Fruit fly (Drosophila melanogaster) whole organism, embryonic: ENCODE data around the gene janA.

Experiments used
- CG10147 ChIP-seq: fragments of 200-800 bp; sonication (Bioruptor generic); optimal IDR thresholded peaks from 2 replicates; lab custom pipeline; 2019; ENCODE audit warnings: missing biosample characterization, mild to moderate bottlenecking, missing genetic modification characterization, moderate library complexity
- CG1024 ChIP-seq: fragments of 200-800 bp; sonication (Bioruptor generic); IDR thresholded peaks from 2 replicates; pipeline ENCODE4 v1.3.6; 2022; ENCODE audit warnings: missing biosample characterization, missing genetic modification characterization
- CG10366 ChIP-seq: fragments of 200-800 bp; sonication (Bioruptor generic); IDR thresholded peaks from 2 replicates; pipeline ENCODE4 v1.3.6; 2022; ENCODE audit warnings: missing biosample characterization, missing genetic modification characterization
- CG10979 ChIP-seq: fragments of 200-800 bp; sonication (Bioruptor generic); optimal IDR thresholded peaks from 2 replicates; lab custom pipeline; 2018; ENCODE audit warnings: missing biosample characterization, mild to moderate bottlenecking, missing genetic modification characterization, moderate library complexity
- CG11093 ChIP-seq: fragments of 200-800 bp; sonication (Bioruptor generic); IDR thresholded peaks from 3 replicates; pipeline ENCODE4 v1.3.6; 2022; ENCODE audit warnings: missing biosample characterization, missing genetic modification characterization
- CG11695 ChIP-seq: fragments of 200-800 bp; sonication (Bioruptor generic); IDR thresholded peaks from 3 replicates; pipeline ENCODE4 v1.3.6; 2022; ENCODE audit warnings: missing biosample characterization, missing genetic modification characterization
- CG11723 ChIP-seq: fragments of 200-800 bp; sonication (Bioruptor generic); optimal IDR thresholded peaks from 2 replicates; lab custom pipeline; 2017; ENCODE audit warnings: missing biosample characterization, mild to moderate bottlenecking, missing genetic modification characterization
- CG12659 ChIP-seq: fragments of 200-800 bp; sonication (Bioruptor generic); optimal IDR thresholded peaks from 3 replicates; lab custom pipeline; 2017; ENCODE audit warnings: mild to moderate bottlenecking, missing biosample characterization, missing genetic modification reagents, missing genetic modification characterization
- CG14667 ChIP-seq: fragments of 200-800 bp; sonication (Bioruptor generic); IDR thresholded peaks from 2 replicates; pipeline ENCODE4 v1.3.6; 2022; ENCODE audit warnings: missing biosample characterization, missing genetic modification characterization
- CG14710 ChIP-seq: fragments of 200-800 bp; sonication (Bioruptor generic); optimal IDR thresholded peaks from 3 replicates; lab custom pipeline; 2019; ENCODE audit warnings: missing biosample characterization, mild to moderate bottlenecking, missing genetic modification characterization, moderate library complexity
- CG15696 ChIP-seq: fragments of 200-800 bp; sonication (Bioruptor generic); optimal IDR thresholded peaks from 2 replicates; lab custom pipeline; 2019; ENCODE audit warnings: missing biosample characterization, mild to moderate bottlenecking, missing genetic modification characterization, moderate library complexity
- CG18599 ChIP-seq: fragments of 200-800 bp; sonication (Bioruptor generic); optimal IDR thresholded peaks from 3 replicates; lab custom pipeline; 2017; ENCODE audit warnings: missing biosample characterization, missing genetic modification characterization, mild to moderate bottlenecking, moderate library complexity, missing genetic modification reagents
- CG33213 ChIP-seq: fragments of 200-800 bp; sonication (Bioruptor generic); optimal IDR thresholded peaks from 3 replicates; lab custom pipeline; 2016; ENCODE audit warnings: missing biosample characterization, missing genetic modification characterization
- CG3847 ChIP-seq: fragments of 200-800 bp; sonication (Bioruptor generic); IDR thresholded peaks from 2 replicates; pipeline ENCODE4 v1.3.6; 2022; ENCODE audit warnings: missing biosample characterization, missing genetic modification characterization
- CG6254 ChIP-seq: fragments of 200-800 bp; sonication (Bioruptor generic); optimal IDR thresholded peaks from 3 replicates; lab custom pipeline; 2017; ENCODE audit warnings: mild to moderate bottlenecking, missing biosample characterization, missing genetic modification reagents, missing genetic modification characterization
- CG6813 ChIP-seq: fragments of 200-800 bp; sonication (Bioruptor generic); optimal IDR thresholded peaks from 2 replicates; lab custom pipeline; 2017; ENCODE audit warnings: missing biosample characterization, missing genetic modification characterization, mild to moderate bottlenecking, moderate library complexity, missing genetic modification reagents
- CG7357 ChIP-seq: fragments of 200-800 bp; sonication (Bioruptor generic); IDR thresholded peaks from 3 replicates; pipeline ENCODE4 v1.3.6; 2022; ENCODE audit warnings: missing biosample characterization, missing genetic modification characterization
- CG9215 ChIP-seq: fragments of 200-800 bp; sonication (Bioruptor generic); IDR thresholded peaks from 2 replicates; pipeline ENCODE4 v1.3.6; 2022; ENCODE audit warnings: missing biosample characterization, missing genetic modification characterization
- CoRest ChIP-seq: fragments of 200-800 bp; sonication (Bioruptor generic); optimal IDR thresholded peaks from 3 replicates; lab custom pipeline; 2018; ENCODE audit warnings: missing biosample characterization, mild to moderate bottlenecking, missing genetic modification characterization, moderate library complexity
- Dip2 ChIP-seq: fragments of 200-800 bp; sonication (Bioruptor generic); IDR thresholded peaks from 2 replicates; pipeline ENCODE4 v1.3.6; 2022; ENCODE audit warnings: missing biosample characterization, missing genetic modification characterization
- HLH3B ChIP-seq: fragments of 200-800 bp; sonication (Bioruptor generic); IDR thresholded peaks from 2 replicates; pipeline ENCODE4 v1.3.6; 2022; ENCODE audit warnings: missing biosample characterization, missing genetic modification characterization
- HLH4C ChIP-seq: fragments of 200-800 bp; sonication (Bioruptor generic); IDR thresholded peaks from 3 replicates; pipeline ENCODE4 v1.3.6; 2022; ENCODE audit warnings: missing biosample characterization, missing genetic modification characterization; ENCODE audit not compliant: partially characterized antibody
- Jarid2 ChIP-seq: fragments of 200-800 bp; sonication (Bioruptor generic); optimal IDR thresholded peaks from 3 replicates; lab custom pipeline; 2017; ENCODE audit warnings: mild to moderate bottlenecking, missing biosample characterization, missing genetic modification reagents, missing genetic modification characterization
- Sry-β ChIP-seq: fragments of 200-800 bp; sonication (Bioruptor generic); optimal IDR thresholded peaks from 2 replicates; lab custom pipeline; 2018; ENCODE audit warnings: missing biosample characterization, mild to moderate bottlenecking, missing genetic modification characterization, moderate library complexity
- Usf ChIP-seq: fragments of 200-800 bp; sonication (Bioruptor generic); optimal IDR thresholded peaks from 2 replicates; lab custom pipeline; 2017; ENCODE audit warnings: missing genotype, missing biosample characterization, missing genetic modification characterization
- YL-1 ChIP-seq: fragments of 200-800 bp; sonication (Bioruptor generic); optimal IDR thresholded peaks from 3 replicates; lab custom pipeline; 2017; ENCODE audit warnings: missing biosample characterization, mild to moderate bottlenecking, missing genetic modification characterization
- ap ChIP-seq: fragments of 200-800 bp; sonication (Bioruptor generic); IDR thresholded peaks from 2 replicates; pipeline ENCODE4 v1.3.6; 2022; ENCODE audit warnings: missing biosample characterization, missing genetic modification characterization
- ara ChIP-seq: fragments of 200-800 bp; sonication (Bioruptor generic); IDR thresholded peaks from 2 replicates; pipeline ENCODE4 v1.3.6; 2022; ENCODE audit warnings: missing biosample characterization, missing genetic modification characterization
- br ChIP-seq: fragments of >200 bp; optimal IDR thresholded peaks from 2 replicates; lab custom pipeline; 2017
- cato ChIP-seq: fragments of 200-800 bp; sonication (Bioruptor generic); optimal IDR thresholded peaks from 2 replicates; lab custom pipeline; 2016; ENCODE audit warnings: missing biosample characterization, missing genetic modification characterization, borderline replicate concordance
- chinmo ChIP-seq: fragments of 200-800 bp; sonication (Bioruptor generic); IDR thresholded peaks from 4 replicates; pipeline ENCODE4 v1.3.6; 2022; ENCODE audit warnings: missing biosample characterization, missing genetic modification characterization; ENCODE audit not compliant: partially characterized antibody
- chm ChIP-seq: fragments of 200-800 bp; sonication (Bioruptor generic); IDR thresholded peaks from 2 replicates; pipeline ENCODE4 v1.3.6; 2022; ENCODE audit warnings: missing biosample characterization, missing genetic modification characterization
- crol ChIP-seq: fragments of 200-800 bp; sonication (Bioruptor generic); IDR thresholded peaks from 2 replicates; pipeline ENCODE4 v1.3.6; 2022; ENCODE audit warnings: missing biosample characterization, missing genetic modification characterization
- crp ChIP-seq, 2 experiments: fragments of 200-800 bp; sonication (Bioruptor generic); optimal IDR thresholded peaks; 2 replicates in 1 of 2; 3 replicates in 1 of 2; lab custom pipeline; 2017; ENCODE audit warnings: missing biosample characterization in 2 of 2, missing genetic modification characterization in 2 of 2, mild to moderate bottlenecking in 1 of 2, moderate library complexity in 1 of 2
- dmrt99B ChIP-seq: fragments of 200-800 bp; sonication (Bioruptor generic); optimal IDR thresholded peaks from 2 replicates; lab custom pipeline; 2018; ENCODE audit warnings: missing biosample characterization, mild to moderate bottlenecking, missing genetic modification characterization, moderate library complexity
- fd102C ChIP-seq: fragments of 200-800 bp; sonication (Bioruptor generic); optimal IDR thresholded peaks from 2 replicates; lab custom pipeline; 2018; ENCODE audit warnings: missing biosample characterization, mild to moderate bottlenecking, missing genetic modification characterization, moderate library complexity
- fd64A ChIP-seq: fragments of 200-800 bp; sonication (Bioruptor generic); optimal IDR thresholded peaks from 3 replicates; lab custom pipeline; 2018; ENCODE audit warnings: missing biosample characterization, mild to moderate bottlenecking, missing genetic modification characterization
- fd96Cb ChIP-seq: fragments of 200-800 bp; sonication (Bioruptor generic); optimal IDR thresholded peaks from 2 replicates; lab custom pipeline; 2018; ENCODE audit warnings: missing biosample characterization, mild to moderate bottlenecking, missing genetic modification characterization, moderate library complexity
- gsb-n ChIP-seq: fragments of 200-800 bp; sonication (Bioruptor generic); optimal IDR thresholded peaks from 3 replicates; lab custom pipeline; 2018; ENCODE audit warnings: missing biosample characterization, mild to moderate bottlenecking, missing genetic modification characterization
- kni ChIP-seq: fragments of 200-800 bp; sonication (Bioruptor generic); optimal IDR thresholded peaks from 3 replicates; lab custom pipeline; 2017; ENCODE audit warnings: mild to moderate bottlenecking, missing biosample characterization, missing genetic modification reagents, missing genetic modification characterization
- lilli ChIP-seq: fragments of 200-800 bp; sonication (Bioruptor generic); optimal IDR thresholded peaks from 3 replicates; lab custom pipeline; 2016; ENCODE audit warnings: missing biosample characterization, missing genetic modification characterization
- lmd ChIP-seq: fragments of 200-800 bp; sonication (Bioruptor generic); IDR thresholded peaks from 2 replicates; pipeline ENCODE4 v1.3.6; 2022; ENCODE audit warnings: missing biosample characterization, missing genetic modification characterization
- lov ChIP-seq, 2 experiments: fragments of 200-800 bp in 1 of 2; fragments of >200 bp in 1 of 2; sonication (Bioruptor generic) in 1 of 2; IDR thresholded peaks in 1 of 2; optimal IDR thresholded peaks in 1 of 2; 2 replicates in 1 of 2; 3 replicates in 1 of 2; pipeline versions ENCODE4 v1.3.6 to Lab custom; 2017 to 2022; ENCODE audit warnings: missing biosample characterization in 1 of 2, missing genetic modification characterization in 1 of 2
- run ChIP-seq: fragments of 200-800 bp; sonication (Bioruptor generic); optimal IDR thresholded peaks from 3 replicates; lab custom pipeline; 2018; ENCODE audit warnings: missing biosample characterization, mild to moderate bottlenecking, missing genetic modification characterization
- salm ChIP-seq: fragments of 200-800 bp; sonication (Bioruptor generic); optimal IDR thresholded peaks from 2 replicates; lab custom pipeline; 2018; ENCODE audit warnings: missing biosample characterization, mild to moderate bottlenecking, missing genetic modification characterization
- sd ChIP-seq: fragments of 200-800 bp; sonication (Bioruptor generic); optimal IDR thresholded peaks from 3 replicates; lab custom pipeline; 2018; ENCODE audit warnings: missing biosample characterization, mild to moderate bottlenecking, missing genetic modification characterization, moderate library complexity
- sug ChIP-seq: fragments of 200-800 bp; optimal IDR thresholded peaks from 2 replicates; lab custom pipeline; 2019; ENCODE audit warnings: missing biosample characterization, mild to moderate bottlenecking, missing genetic modification characterization, moderate library complexity
- trh ChIP-seq: fragments of 200-800 bp; sonication (Bioruptor generic); optimal IDR thresholded peaks from 2 replicates; lab custom pipeline; 2016; ENCODE audit warnings: missing biosample characterization, missing genetic modification characterization

Gene janA

DNA sequence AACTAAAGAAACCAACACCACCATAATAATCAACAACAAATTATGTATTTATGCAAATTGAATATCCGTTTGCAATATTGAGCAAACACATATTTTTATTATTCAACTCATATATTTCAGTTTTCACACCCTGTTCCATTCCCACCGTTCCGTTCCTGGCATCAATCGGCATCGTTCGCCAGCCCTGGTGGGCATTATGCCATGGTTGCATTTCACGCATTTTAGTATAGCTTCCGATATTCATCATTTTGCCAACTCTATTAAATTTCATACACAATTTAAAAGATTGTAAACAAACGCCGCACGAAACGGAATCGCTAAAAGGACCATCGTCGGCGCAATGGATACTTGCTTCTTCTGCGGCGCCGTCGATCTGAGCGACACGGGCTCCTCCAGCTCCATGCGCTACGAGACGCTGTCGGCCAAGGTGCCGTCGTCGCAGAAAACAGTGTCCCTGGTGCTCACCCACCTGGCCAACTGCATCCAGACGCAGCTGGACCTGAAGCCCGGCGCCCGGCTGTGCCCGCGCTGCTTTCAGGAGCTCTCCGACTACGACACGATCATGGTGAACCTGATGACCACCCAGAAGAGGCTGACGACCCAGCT, 3.9 kb upstream of the janA start, which contains the start of gene Sry-delta (continued):
- TF ChIP-seq Dip2 (GFP tag; lab: Robert Waterston, UW) (no peak), ap (GFP tag; lab: Robert Waterston, UW) (peak; percentile 46), CG1024 (GFP tag; lab: Robert Waterston, UW) (peak; percentile 85), sd (no peak), Jarid2 (no peak), CG14667 (peak; percentile 93), CG6813 (GFP tag; lab: Kevin White, UChicago) (peak; percentile 26), CG12659 (peak; percentile 91), CG14710 (tag; lab: Kevin White, UChicago) (peak; percentile 88), CG11695 (GFP tag; lab: Robert Waterston, UW) (peak; percentile 36; the same call in 1 of the 3 replicates), CoRest (tag; lab: Kevin White, UChicago) (peak; percentile 70), run (tag; lab: Kevin White, UChicago) (no peak), ara (GFP tag; lab: Robert Waterston, UW) (peak; percentile 76), kni (peak; percentile 17), chm (peak; percentile 87), CG18599 (no peak), CG7357 (GFP tag; lab: Robert Waterston, UW) (peak; percentile 50; the same call in 1 of the 3 replicates), HLH4C (peak; percentile 54; the same call in 1 of the 3 replicates), CG6254 (GFP tag; lab: Kevin White, UChicago) (peak; percentile 71), lmd (GFP tag; lab: Robert Waterston, UW) (peak; percentile 62; the same call in 1 of the 2 replicates), Usf (GFP tag; lab: Kevin White, UChicago) (no peak), YL-1 (GFP tag; lab: Kevin White, UChicago) (peak; percentile 98), crol (GFP tag; lab: Robert Waterston, UW) (no peak), lilli (GFP tag; lab: Kevin White, UChicago) (peak; percentile 93), CG11723 (peak; percentile 74), dmrt99B (tag; lab: Kevin White, UChicago) (no peak), chinmo (GFP tag; lab: Robert Waterston, UW) (0 out of 4 replicates have a peak, but pooled peaks have one; percentile 22), br (lab: Kevin White, UChicago) (no peak), CG10147 (peak; percentile 67), CG11093 (GFP tag; lab: Robert Waterston, UW) (no peak), CG9215 (GFP tag; lab: Robert Waterston, UW) (peak; percentile 75), trh (peak; percentile 75), CG3847 (GFP tag; lab: Robert Waterston, UW) (peak; percentile 69), fd102C (GFP tag; lab: Kevin White, UChicago) (peak; percentile 44), CG15696 (tag; lab: Kevin White, UChicago) (peak; percentile 60), fd64A (GFP tag; lab: Kevin White, UChicago) (no peak), cato (GFP tag; lab: Kevin White, UChicago) (peak; percentile 28), CG10979 (peak; percentile 59), lov (optimal IDR thresholded peaks at IDR 0.05; lab: Kevin White, UChicago) (no peak), lov (GFP tag; IDR thresholded peaks at IDR 0.05; lab: Robert Waterston, UW) (peak; percentile 64; the same call in 2 of the 3 replicates), CG33213 (GFP tag; lab: Kevin White, UChicago) (peak; percentile 90), salm (tag; lab: Kevin White, UChicago) (peak; percentile 44), sug (tag; lab: Kevin White, UChicago) (peak; percentile 86), CG10366 (peak; percentile 70), fd96Cb (tag; lab: Kevin White, UChicago) (peak; percentile 46), gsb-n (no peak), crp (GFP tag; optimal IDR thresholded peaks at IDR 0.05; lab: Kevin White, UChicago) (peak in 1 of 2 experiments; percentile 36), Sry-β (peak; percentile 83), HLH3B (GFP tag; lab: Robert Waterston, UW) (peak; percentile 63)
